Worm (Caenorhabditis elegans): Measurements from ENCODE around the gene flr-4.

- no peak for TF ChIP-seq unc-39 (tag; optimal IDR thresholded peaks at IDR 0.05)
- TF ChIP-seq sem-2 (GFP tag; optimal IDR thresholded peaks at IDR 0.05), result no peak
- TF ChIP-seq ces-1 (GFP tag; optimal IDR thresholded peaks at IDR 0.05), result peak; percentile 88
- no peak for TF ChIP-seq pha-4 (tag; optimal IDR thresholded peaks at IDR 0.05)
- no peak for TF ChIP-seq elt-1 (tag; optimal IDR thresholded peaks at IDR 0.05; ENCODE audit: borderline replicate concordance, insufficient read depth)
- TF ChIP-seq lin-13 (tag; optimal IDR thresholded peaks at IDR 0.05), result no peak
- no peak for TF ChIP-seq unc-62 (GFP tag; optimal IDR thresholded peaks at IDR 0.05)
- no peak for TF ChIP-seq blmp-1 (tag; optimal IDR thresholded peaks at IDR 0.05)
Measured at ce11 chrX:15126736-15127135, 37.5 kb downstream of the flr-4 start.

Measured in whole organism, mixed stage, embryonic.